Worm (Caenorhabditis elegans) whole organism, L4/young adult: ENCODE results near the gene F22E5.20.
"Not testable (repeated sequence)": the region's sequence is repeated elsewhere in the genome, so short reads cannot be mapped to it uniquely, and the experiment has no call there.

ENCODE experiments used
- W03F9.2 ChIP-seq: fragments of 150-350 bp; optimal IDR thresholded peaks from 2 replicates; lab custom pipeline; 2014; ENCODE audit warnings: missing biosample characterization, missing genetic modification characterization
- dao-5 ChIP-seq: sonication (generic microtip); optimal IDR thresholded peaks from 2 replicates; lab custom pipeline; 2016; ENCODE audit warnings: missing genotype, missing genetic modification characterization, moderate library complexity, missing compliant biosample characterization
- him-1 ChIP-seq: sonication (generic microtip); optimal IDR thresholded peaks from 2 replicates; lab custom pipeline; 2016; ENCODE audit warnings: missing genotype, missing genetic modification reagents, missing genetic modification characterization, missing compliant biosample characterization

Gene F22E5.20

ce11 chrII:2688616-2689015 lies 15.2 kb upstream of the F22E5.20 start, which contains the start of gene nspf-2:
Gene nspf-2, plus strand, starts transcription at chrII:2688916.
- not testable (repeated sequence) for TF ChIP-seq dao-5 (tag; lab: Kevin White, UChicago); him-1 (tag; lab: Kevin White, UChicago); W03F9.2

- TF ChIP-seq him-1 (tag; lab: Kevin White, UChicago): no peak
- no peak for TF ChIP-seq W03F9.2
- no peak for TF ChIP-seq dao-5 (tag; lab: Kevin White, UChicago)
Measured at ce11 chrII:2686985-2687675, 13.7 kb upstream of the F22E5.20 start, which contains the start of the genes sup-9 and nspf-1. Gene sup-9, minus strand, starts transcription at chrII:2687027. Gene nspf-1, plus strand, starts transcription at chrII:2687625.

ce11 chrII:2684783-2685182 lies 11.3 kb upstream of the F22E5.20 start:
- TF ChIP-seq dao-5 (tag; lab: Kevin White, UChicago) (no peak), him-1 (tag; lab: Kevin White, UChicago) (no peak), W03F9.2 (no peak)

ce11 chrII:2684208-2684607 lies 10.8 kb upstream of the F22E5.20 start, which contains the start of gene ceh-87:
Gene ceh-87, minus strand, starts transcription at chrII:2684308.
- TF ChIP-seq him-1 (tag; lab: Kevin White, UChicago) (no peak), W03F9.2 (no peak), dao-5 (tag; lab: Kevin White, UChicago) (no peak)

ce11 chrII:2681118-2681517 lies 7.7 kb upstream of the F22E5.20 start, which contains the start of gene F34D6.1:
Gene F34D6.1, minus strand, starts transcription at chrII:2681218.
- TF ChIP-seq him-1 (tag; lab: Kevin White, UChicago) (no peak), W03F9.2 (no peak), dao-5 (tag; lab: Kevin White, UChicago) (no peak)

- no peak for TF ChIP-seq dao-5 (tag; lab: Kevin White, UChicago)
Measured at ce11 chrII:2677534-2678168, 4.2 kb upstream of the F22E5.20 start, which contains the start of gene F22E5.17. Gene F22E5.17, plus strand, starts transcription at chrII:2678041.

- not testable (repeated sequence) for TF ChIP-seq dao-5 (tag; lab: Kevin White, UChicago); W03F9.2; him-1 (tag; lab: Kevin White, UChicago)
Measured at ce11 chrII:2672320-2672719, 1.1 kb downstream of the F22E5.20 start, which contains the start of gene sri-57. Gene sri-57, minus strand, starts transcription at chrII:2672420.

- TF ChIP-seq him-1 (tag; lab: Kevin White, UChicago) (no peak), W03F9.2 (no peak), dao-5 (tag; lab: Kevin White, UChicago) (no peak)
Measured at ce11 chrII:2665606-2666005, 7.8 kb downstream of the F22E5.20 start, which contains the start of gene F22E5.22. Gene F22E5.22, plus strand, starts transcription at chrII:2665906.

- TF ChIP-seq dao-5 (tag; lab: Kevin White, UChicago); him-1 (tag; lab: Kevin White, UChicago); W03F9.2: not testable (repeated sequence)
Measured at ce11 chrII:2665081-2665480, 8.4 kb downstream of the F22E5.20 start, which contains the start of gene F22E5.2. Gene F22E5.2, plus strand, starts transcription at chrII:2665381.

- TF ChIP-seq W03F9.2 (no peak), dao-5 (tag; lab: Kevin White, UChicago) (no peak), him-1 (tag; lab: Kevin White, UChicago) (no peak)
Measured at ce11 chrII:2659364-2659763, 14.1 kb downstream of the F22E5.20 start, which contains the start of gene gcy-21. Gene gcy-21, plus strand, starts transcription at chrII:2659664.

- no peak for TF ChIP-seq him-1 (tag; lab: Kevin White, UChicago)
- no peak for TF ChIP-seq W03F9.2
Measured at ce11 chrII:2656606-2657005, 16.8 kb downstream of the F22E5.20 start, which contains the start of gene sri-47. Gene sri-47, plus strand, starts transcription at chrII:2656906.

ce11 chrII:2649539-2649938 lies 23.9 kb downstream of the F22E5.20 start, which contains the start of the genes F22E5.13 and F22E5.6:
Gene F22E5.13, minus strand, starts transcription at chrII:2649639.
Gene F22E5.6, plus strand, starts transcription at chrII:2649835.
- TF ChIP-seq W03F9.2: no peak
- no peak for TF ChIP-seq dao-5 (tag; lab: Kevin White, UChicago)
- no peak for TF ChIP-seq him-1 (tag; lab: Kevin White, UChicago)

- TF ChIP-seq him-1 (tag; lab: Kevin White, UChicago) (no peak), W03F9.2 (no peak), dao-5 (tag; lab: Kevin White, UChicago) (no peak)
Measured at ce11 chrII:2649015-2649414, 24.4 kb downstream of the F22E5.20 start.

- not testable (repeated sequence) for TF ChIP-seq him-1 (tag; lab: Kevin White, UChicago); dao-5 (tag; lab: Kevin White, UChicago); W03F9.2
Measured at ce11 chrII:2646756-2647155, 26.7 kb downstream of the F22E5.20 start, which contains the start of gene F22E5.12. Gene F22E5.12, minus strand, starts transcription at chrII:2646856.
